Worm (Caenorhabditis elegans): ENCODE measurements around the gene T28C6.3.

DNA sequence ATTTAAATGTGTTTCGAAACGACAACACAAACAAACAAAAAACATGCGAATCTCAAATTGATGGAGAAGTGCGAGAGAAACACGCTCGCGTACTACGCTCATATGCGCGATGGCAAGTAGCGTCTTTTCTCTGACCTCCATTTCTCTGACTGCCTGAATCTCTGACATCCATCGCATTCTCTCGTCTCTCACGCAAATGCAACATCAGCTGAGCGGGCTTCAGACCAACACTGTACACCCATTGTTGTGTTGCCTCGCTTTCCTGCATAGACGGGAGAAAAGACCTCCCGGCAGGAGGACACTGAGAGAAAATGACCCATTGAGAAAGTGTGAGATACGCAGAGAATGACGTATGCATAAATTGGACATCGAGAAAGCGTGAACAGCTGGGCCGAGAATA, 38.0 kb upstream of the T28C6.3 start:
- TF ChIP-seq skn-1 (tag; optimal IDR thresholded peaks at IDR 0.05) (no peak), lin-39 (tag; optimal IDR thresholded peaks at IDR 0.05) (peak; percentile 93), zag-1 (tag; optimal IDR thresholded peaks at IDR 0.05) (no peak), R02D3.7 (tag; optimal IDR thresholded peaks at IDR 0.05) (peak; percentile 38), unc-39 (tag; optimal IDR thresholded peaks at IDR 0.05) (no peak), egl-27 (tag; optimal IDR thresholded peaks at IDR 0.05) (peak; percentile 47), nhr-77 (tag; optimal IDR thresholded peaks at IDR 0.05) (no peak), nhr-25 (tag; optimal IDR thresholded peaks at IDR 0.05) (peak; percentile 95), ceh-28 (tag; optimal IDR thresholded peaks at IDR 0.05) (peak; percentile 69), elt-1 (tag; optimal IDR thresholded peaks at IDR 0.05) (peak; percentile 41)
